Worm (Caenorhabditis elegans) whole organism, L1 larva: ENCODE measurements around the gene F13D12.5.
A peak's percentile ranks its signal among the peaks of the same experiment; 100 is the strongest.

Experiments used
- C34B4.2 ChIP-seq: sonication (generic microtip); optimal IDR thresholded peaks from 2 replicates; lab custom pipeline; 2017; ENCODE audit warnings: mild to moderate bottlenecking, missing genetic modification characterization, missing compliant biosample characterization
- F16B12.6 ChIP-seq: fragments of 150-350 bp; optimal IDR thresholded peaks from 2 replicates; lab custom pipeline; 2014; ENCODE audit warnings: missing biosample characterization, missing genetic modification characterization
- alr-1 ChIP-seq: fragments of 200-800 bp; sonication (Bioruptor generic); optimal IDR thresholded peaks from 2 replicates; lab custom pipeline; 2018; ENCODE audit warnings: borderline replicate concordance, mild to moderate bottlenecking, missing genetic modification characterization, missing compliant biosample characterization
- aly-2 ChIP-seq: fragments of 150-350 bp; optimal IDR thresholded peaks from 2 replicates; lab custom pipeline; 2014; ENCODE audit warnings: missing biosample characterization, missing genetic modification characterization
- blmp-1 ChIP-seq: fragments of 150-350 bp; optimal IDR thresholded peaks from 2 replicates; lab custom pipeline; 2014; ENCODE audit warnings: missing biosample characterization, missing genetic modification characterization
- ceh-82 ChIP-seq, 3 experiments: fragments of 150-350 bp in 1 of 3; sonication (generic microtip) in 2 of 3; optimal IDR thresholded peaks; 2 replicates each; lab custom pipeline; 2014 to 2017; ENCODE audit warnings: missing biosample characterization in 3 of 3, missing genetic modification characterization in 3 of 3
- ceh-90 ChIP-seq: sonication (generic microtip); optimal IDR thresholded peaks from 2 replicates; lab custom pipeline; 2016; ENCODE audit warnings: missing genetic modification characterization, missing compliant biosample characterization
- ces-1 ChIP-seq: fragments of 150-350 bp; optimal IDR thresholded peaks from 2 replicates; lab custom pipeline; 2014; ENCODE audit warnings: missing biosample characterization, missing genetic modification reagents, missing genetic modification characterization
- dsc-1 ChIP-seq: sonication (generic microtip); optimal IDR thresholded peaks from 2 replicates; lab custom pipeline; 2016; ENCODE audit warnings: mild to moderate bottlenecking, missing genetic modification characterization, missing compliant biosample characterization
- efl-1 ChIP-seq, 4 experiments: fragments of 150-350 bp; optimal IDR thresholded peaks in 3 of 4; peaks in 1 of 4; 1 replicate in 1 of 4; 2 replicates in 3 of 4; lab custom pipeline; 2014; ENCODE audit warnings: missing biosample characterization in 2 of 4, missing genetic modification characterization in 2 of 4, missing genetic modification reagents in 2 of 4
- efl-3 ChIP-seq: fragments of 200-800 bp; sonication (Bioruptor generic); optimal IDR thresholded peaks from 2 replicates; lab custom pipeline; 2018; ENCODE audit warnings: mild to moderate bottlenecking, missing genetic modification characterization, missing compliant biosample characterization
- egl-13 ChIP-seq: sonication (generic microtip); optimal IDR thresholded peaks from 2 replicates; lab custom pipeline; 2016; ENCODE audit warnings: missing genotype, missing genetic modification reagents, missing genetic modification characterization, missing compliant biosample characterization
- egl-27 ChIP-seq, 2 experiments: fragments of 150-350 bp in 1 of 2; sonication (generic microtip); optimal IDR thresholded peaks; 3 replicates each; lab custom pipeline; 2017 to 2018; ENCODE audit warnings: missing biosample characterization in 2 of 2, missing genetic modification characterization in 2 of 2, missing genetic modification reagents in 2 of 2
- ets-5 ChIP-seq: fragments of 200-800 bp; sonication (Bioruptor generic); IDR thresholded peaks from 2 replicates; pipeline ENCODE4 v1.3.6; 2022; ENCODE audit warnings: missing genetic modification characterization, missing compliant biosample characterization
- fkh-10 ChIP-seq: sonication (generic microtip); optimal IDR thresholded peaks from 2 replicates; lab custom pipeline; 2017; ENCODE audit warnings: missing biosample characterization, missing genetic modification reagents, missing genetic modification characterization
- fkh-8 ChIP-seq: sonication (generic microtip); optimal IDR thresholded peaks from 2 replicates; lab custom pipeline; 2016; ENCODE audit warnings: mild to moderate bottlenecking, missing genetic modification characterization, missing compliant biosample characterization
- fos-1 ChIP-seq: fragments of 150-350 bp; optimal IDR thresholded peaks from 2 replicates; lab custom pipeline; 2014; ENCODE audit warnings: missing biosample characterization, missing genetic modification characterization
- grh-1 ChIP-seq: fragments of 200-800 bp; sonication (Bioruptor generic); IDR thresholded peaks from 2 replicates; pipeline ENCODE4 v1.3.6; 2022; ENCODE audit warnings: missing genetic modification reagents, missing genetic modification characterization, missing compliant biosample characterization
- hpl-2 ChIP-seq: fragments of 150-350 bp; optimal IDR thresholded peaks from 2 replicates; lab custom pipeline; 2014; ENCODE audit warnings: missing biosample characterization, missing genetic modification reagents, missing genetic modification characterization
- irx-1 ChIP-seq: sonication (generic microtip); optimal IDR thresholded peaks from 2 replicates; lab custom pipeline; 2016; ENCODE audit warnings: missing genetic modification characterization, missing compliant biosample characterization
- isw-1 ChIP-seq: fragments of 200-800 bp; sonication (Bioruptor generic); IDR thresholded peaks from 2 replicates; pipeline ENCODE4 v1.3.6; 2022; ENCODE audit warnings: missing genetic modification characterization, missing compliant biosample characterization
- lin-14 ChIP-seq: fragments of 200-800 bp; sonication (Bioruptor generic); optimal IDR thresholded peaks from 2 replicates; lab custom pipeline; 2018; ENCODE audit warnings: mild to moderate bottlenecking, missing genetic modification characterization, moderate library complexity, missing compliant biosample characterization
- lin-15B ChIP-seq: fragments of 150-350 bp; sonication (generic microtip); optimal IDR thresholded peaks from 3 replicates; lab custom pipeline; 2014; ENCODE audit warnings: missing biosample characterization, missing genetic modification characterization
- lin-35 ChIP-seq, 2 experiments: fragments of 150-350 bp; optimal IDR thresholded peaks; 2 replicates each; lab custom pipeline; 2014; ENCODE audit warnings: missing biosample characterization in 2 of 2, missing genetic modification characterization in 2 of 2, missing genetic modification reagents in 2 of 2
- lsy-2 ChIP-seq, 2 experiments: fragments of 150-350 bp; optimal IDR thresholded peaks; 2 replicates each; lab custom pipeline; 2014; ENCODE audit warnings: missing biosample characterization in 2 of 2, missing genetic modification characterization in 2 of 2
- mdl-1 ChIP-seq, 2 experiments: fragments of 150-350 bp; optimal IDR thresholded peaks; 2 replicates each; lab custom pipeline; 2014 to 2017; ENCODE audit warnings: missing biosample characterization in 2 of 2, missing genetic modification characterization in 2 of 2, inconsistent platforms in 1 of 2
- nhr-20 ChIP-seq: sonication (generic microtip); optimal IDR thresholded peaks from 2 replicates; lab custom pipeline; 2016; ENCODE audit warnings: mild to moderate bottlenecking, missing genetic modification characterization, missing compliant biosample characterization
- nhr-28 ChIP-seq: fragments of 150-350 bp; optimal IDR thresholded peaks from 2 replicates; lab custom pipeline; 2014; ENCODE audit warnings: missing biosample characterization, missing genetic modification characterization
- nhr-47 ChIP-seq: sonication (generic microtip); optimal IDR thresholded peaks from 2 replicates; lab custom pipeline; 2016; ENCODE audit warnings: mild to moderate bottlenecking, missing genetic modification characterization, moderate library complexity, missing compliant biosample characterization
- nhr-71 ChIP-seq: sonication (generic microtip); optimal IDR thresholded peaks from 2 replicates; lab custom pipeline; 2016; ENCODE audit warnings: mild to moderate bottlenecking, missing genetic modification characterization, moderate library complexity, missing compliant biosample characterization
- nhr-85 ChIP-seq: sonication (generic microtip); peaks from one replicate; lab custom pipeline; 2016; ENCODE audit warnings: missing genetic modification characterization, inconsistent platforms, missing compliant biosample characterization
- nhr-90 ChIP-seq: sonication (generic microtip); optimal IDR thresholded peaks from 2 replicates; lab custom pipeline; 2016; ENCODE audit warnings: mild to moderate bottlenecking, missing genetic modification characterization, missing compliant biosample characterization; ENCODE audit not compliant: poor library complexity
- pax-3 ChIP-seq: fragments of 200-800 bp; sonication (Bioruptor generic); optimal IDR thresholded peaks from 2 replicates; lab custom pipeline; 2018; ENCODE audit warnings: mild to moderate bottlenecking, missing genetic modification characterization, moderate library complexity, missing compliant biosample characterization
- rnt-1 ChIP-seq: sonication (generic microtip); optimal IDR thresholded peaks from 2 replicates; lab custom pipeline; 2016; ENCODE audit warnings: mild to moderate bottlenecking, missing genetic modification characterization, moderate library complexity, missing compliant biosample characterization
- skn-1 ChIP-seq: fragments of 150-350 bp; optimal IDR thresholded peaks from 2 replicates; lab custom pipeline; 2014; ENCODE audit warnings: missing biosample characterization, missing genetic modification characterization
- snu-23 ChIP-seq: sonication (generic microtip); optimal IDR thresholded peaks from 2 replicates; lab custom pipeline; 2016; ENCODE audit warnings: missing genetic modification characterization, missing compliant biosample characterization
- sox-4 ChIP-seq: sonication (generic microtip); optimal IDR thresholded peaks from 2 replicates; lab custom pipeline; 2016; ENCODE audit warnings: missing genetic modification characterization, missing compliant biosample characterization
- sup-37 ChIP-seq: fragments of 200-800 bp; sonication (Bioruptor generic); optimal IDR thresholded peaks from 2 replicates; lab custom pipeline; 2018; ENCODE audit warnings: mild to moderate bottlenecking, missing genetic modification characterization, missing compliant biosample characterization
- swsn-7 ChIP-seq: sonication (generic microtip); optimal IDR thresholded peaks from 2 replicates; lab custom pipeline; 2016; ENCODE audit warnings: missing genetic modification characterization, missing compliant biosample characterization
- tbx-2 ChIP-seq: sonication (generic microtip); optimal IDR thresholded peaks from 2 replicates; lab custom pipeline; 2016; ENCODE audit warnings: missing genetic modification characterization, missing compliant biosample characterization
- tlp-1 ChIP-seq: fragments of 150-350 bp; optimal IDR thresholded peaks from 2 replicates; lab custom pipeline; 2014; ENCODE audit warnings: missing biosample characterization, missing genetic modification characterization
- unc-130 ChIP-seq: fragments of 150-350 bp; optimal IDR thresholded peaks from 2 replicates; lab custom pipeline; 2017; ENCODE audit warnings: missing biosample characterization, missing genetic modification characterization, inconsistent platforms
- unc-30 ChIP-seq: sonication (generic microtip); optimal IDR thresholded peaks from 2 replicates; lab custom pipeline; 2017; ENCODE audit warnings: missing biosample characterization, missing genetic modification characterization
- unc-62 ChIP-seq: fragments of 150-350 bp; optimal IDR thresholded peaks from 2 replicates; lab custom pipeline; 2014; ENCODE audit warnings: missing biosample characterization, missing genetic modification reagents, missing genetic modification characterization
- unc-86 ChIP-seq: sonication (generic microtip); optimal IDR thresholded peaks from 2 replicates; lab custom pipeline; 2016; ENCODE audit warnings: missing genetic modification characterization, missing compliant biosample characterization
- unc-98 ChIP-seq: fragments of 200-800 bp; sonication (Bioruptor generic); IDR thresholded peaks from 2 replicates; pipeline ENCODE4 v1.3.6; 2022; ENCODE audit warnings: missing genetic modification characterization, missing compliant biosample characterization
- vab-15 ChIP-seq: sonication (generic microtip); optimal IDR thresholded peaks from 2 replicates; lab custom pipeline; 2017; ENCODE audit warnings: missing genotype, mild to moderate bottlenecking, missing genetic modification characterization, missing compliant biosample characterization
- xbp-1 ChIP-seq: sonication (generic microtip); optimal IDR thresholded peaks from 2 replicates; lab custom pipeline; 2016; ENCODE audit warnings: missing genetic modification characterization, missing compliant biosample characterization
- zip-4 ChIP-seq: fragments of 200-800 bp; sonication (Bioruptor generic); optimal IDR thresholded peaks from 2 replicates; lab custom pipeline; 2018; ENCODE audit warnings: mild to moderate bottlenecking, missing genetic modification characterization, moderate library complexity, missing compliant biosample characterization
- ztf-11 ChIP-seq, 2 experiments: sonication (generic microtip); optimal IDR thresholded peaks; 2 replicates each; lab custom pipeline; 2016 to 2017; ENCODE audit warnings: missing genetic modification characterization in 2 of 2, missing biosample characterization in 1 of 2, missing compliant biosample characterization in 1 of 2

F13D12.5 gene

DNA sequence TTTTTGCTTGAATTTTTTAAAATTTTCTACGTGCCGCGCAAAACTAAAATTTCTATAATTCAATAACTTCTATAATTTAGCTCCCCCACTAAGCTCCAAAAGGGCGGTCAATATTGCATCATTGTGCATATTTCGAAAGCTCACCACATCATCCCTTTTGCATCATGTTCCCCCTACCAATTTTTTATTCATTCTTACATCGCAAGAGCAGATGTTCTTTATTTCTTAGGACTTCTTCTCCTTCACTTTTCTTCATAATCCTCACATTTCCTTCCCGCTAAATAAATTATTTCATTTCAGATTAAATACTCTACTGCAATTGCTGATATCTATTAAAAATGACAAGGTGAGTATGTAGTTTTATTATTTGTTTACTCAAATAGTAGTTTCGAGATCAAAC, 2.7 kb upstream of the F13D12.5 start, which contains the start of gene ldh-1:
Gene ldh-1 (plus strand): TSS at position 301 of the 400 bp plus-strand sequence.
- peak; percentile 40 for TF ChIP-seq dsc-1 (tag; lab: Kevin White, UChicago)
- TF ChIP-seq tbx-2 (tag; lab: Kevin White, UChicago): no peak

DNA sequence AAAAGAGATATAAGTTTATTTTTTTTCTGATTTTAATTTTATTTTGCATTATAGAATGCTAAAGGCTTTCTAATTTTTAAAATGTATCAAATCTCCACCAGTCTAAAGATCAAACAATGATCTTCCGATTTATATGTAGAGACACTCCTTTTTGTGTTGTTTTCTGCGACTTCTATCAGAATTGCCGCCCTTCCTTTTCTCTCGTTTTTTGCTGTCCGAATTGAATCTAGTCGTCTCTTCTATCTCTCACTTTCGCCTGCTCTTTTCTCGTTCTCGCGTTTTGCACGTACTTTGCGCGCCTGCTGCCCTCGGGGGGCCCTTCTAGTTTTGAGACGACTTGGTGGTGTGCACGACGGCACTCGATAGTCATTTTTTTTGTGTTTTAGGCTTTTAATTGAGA, 2.3 kb upstream of the F13D12.5 start:
- TF ChIP-seq unc-30 (no peak), snu-23 (GFP tag; lab: Kevin White, UChicago) (peak; percentile 79), efl-3 (GFP tag; lab: Kevin White, UChicago) (no peak), zip-4 (GFP tag; lab: Kevin White, UChicago) (no peak), unc-62 (no peak), grh-1 (GFP tag; lab: Robert Waterston, UW) (no peak), xbp-1 (tag; lab: Kevin White, UChicago) (peak; percentile 44), nhr-85 (tag; lab: Kevin White, UChicago) (peak; percentile 57), F16B12.6 (tag; lab: Kevin White, UChicago) (no peak), tbx-2 (tag; lab: Kevin White, UChicago) (peak; percentile 43), ceh-82 (tag; optimal IDR thresholded peaks at IDR 0.05; lab: Kevin White, UChicago) (peak in 1 of 3 experiments; percentile 41), lin-15B (no peak), ceh-90 (tag; lab: Kevin White, UChicago) (no peak), alr-1 (tag; lab: Kevin White, UChicago) (no peak), skn-1 (tag; lab: Kevin White, UChicago) (peak; percentile 14), mdl-1 (tag; optimal IDR thresholded peaks at IDR 0.05; lab: Kevin White, UChicago) (no peak), efl-1 (optimal IDR thresholded peaks at IDR 0.05; lab: Kevin White, UChicago) (peak; percentile 27 to 38), efl-1 (GFP tag; optimal IDR thresholded peaks at IDR 0.05 in 1 of 2; lab: Kevin White, UChicago) (peak in 1 of 2 experiments; percentile 43), nhr-90 (tag; lab: Kevin White, UChicago) (no peak), nhr-71 (peak; percentile 72), fkh-8 (tag; lab: Kevin White, UChicago) (no peak), blmp-1 (tag; lab: Kevin White, UChicago) (peak; percentile 59), nhr-28 (tag; lab: Kevin White, UChicago) (no peak), unc-86 (tag; lab: Kevin White, UChicago) (no peak), lin-35 (GFP tag; optimal IDR thresholded peaks at IDR 0.05; lab: Kevin White, UChicago) (peak; percentile 27 to 52), nhr-20 (tag; lab: Kevin White, UChicago) (peak; percentile 77), vab-15 (tag; lab: Kevin White, UChicago) (no peak), irx-1 (peak; percentile 29), unc-130 (no peak), lin-14 (peak; percentile 89), hpl-2 (GFP tag; lab: Kevin White, UChicago) (no peak), sup-37 (GFP tag; lab: Kevin White, UChicago) (no peak), egl-13 (tag; lab: Kevin White, UChicago) (peak; percentile 3), C34B4.2 (tag; lab: Kevin White, UChicago) (no peak), ztf-11 (tag; optimal IDR thresholded peaks at IDR 0.05; lab: Kevin White, UChicago) (no peak), swsn-7 (peak; percentile 51), fkh-10 (GFP tag; lab: Kevin White, UChicago) (peak; percentile 61), pax-3 (tag; lab: Kevin White, UChicago) (no peak), ets-5 (GFP tag; lab: Robert Waterston, UW) (no peak), rnt-1 (tag; lab: Kevin White, UChicago) (peak; percentile 39), egl-27 (tag; optimal IDR thresholded peaks at IDR 0.05; lab: Kevin White, UChicago) (no peak), nhr-47 (peak; percentile 50), dsc-1 (tag; lab: Kevin White, UChicago) (peak; percentile 38), aly-2 (tag; lab: Kevin White, UChicago) (no peak), fos-1 (tag; lab: Kevin White, UChicago) (no peak), tlp-1 (no peak), ces-1 (peak; percentile 1), unc-98 (GFP tag; lab: Robert Waterston, UW) (no peak), lsy-2 (tag; optimal IDR thresholded peaks at IDR 0.05; lab: Kevin White, UChicago) (peak; percentile 23 to 44), isw-1 (GFP tag; lab: Robert Waterston, UW) (no peak), sox-4 (no peak)
